Fruit fly (Drosophila melanogaster): Measurements from ENCODE around the gene CG2162.
A peak's percentile ranks its signal among the peaks of the same experiment; 100 is the strongest.

DNA sequence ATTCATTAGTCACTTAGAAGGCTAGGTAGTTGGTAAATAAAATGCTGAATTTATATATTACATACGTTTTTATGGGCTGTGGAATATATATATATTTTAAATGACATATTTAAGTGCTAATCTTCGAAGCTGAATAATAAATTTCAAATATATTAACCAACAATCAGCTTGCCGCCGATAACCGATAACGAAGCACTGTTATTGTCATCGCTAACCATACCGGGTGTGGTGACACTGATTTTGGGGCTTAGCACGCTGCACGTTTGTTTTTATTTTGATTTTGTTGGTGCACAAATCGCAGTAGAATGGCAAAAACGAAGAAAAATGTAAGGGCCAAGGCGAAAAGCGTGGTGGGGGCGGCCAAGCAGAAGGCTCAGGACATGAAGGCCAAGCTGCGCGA, 19.9 kb downstream of the CG2162 start, which contains the start of gene CG16753:
- TF ChIP-seq fu2 (GFP tag; optimal IDR thresholded peaks at IDR 0.05) (no peak), br (optimal IDR thresholded peaks at IDR 0.05) (no peak), CG7928 (GFP tag; optimal IDR thresholded peaks at IDR 0.05) (no peak), vfl (GFP tag; optimal IDR thresholded peaks at IDR 0.05) (no peak), CG8281 (tag; optimal IDR thresholded peaks at IDR 0.05) (no peak), gro (GFP tag; optimal IDR thresholded peaks at IDR 0.05) (no peak), Scr (GFP tag; IDR thresholded peaks at IDR 0.05; ENCODE audit: partially characterized antibody) (peak; percentile 66)
